Worm (Caenorhabditis elegans): ENCODE data around the gene Y41E3.7.

DNA sequence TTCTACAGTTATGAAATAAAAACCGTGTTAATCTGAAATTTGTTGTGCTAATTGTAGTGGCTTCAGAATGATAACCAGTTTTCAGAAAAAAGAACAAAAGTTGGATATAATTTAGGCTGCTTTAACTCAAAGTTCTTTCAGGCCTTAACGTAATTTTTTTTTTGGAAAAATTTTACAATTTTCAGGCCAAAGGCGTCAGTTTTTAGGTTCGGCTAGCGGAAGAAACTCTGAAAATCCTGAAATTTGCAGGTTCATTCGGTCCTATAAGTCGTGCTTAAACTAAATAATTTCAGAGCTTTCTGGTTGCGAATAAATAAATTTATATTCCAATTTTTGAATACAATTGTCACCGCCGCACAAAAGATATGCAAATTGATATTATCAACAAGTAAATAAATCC lies 5.6 kb upstream of the Y41E3.7 start:
- TF ChIP-seq him-1 (tag; optimal IDR thresholded peaks at IDR 0.05), result no peak
- no peak for TF ChIP-seq dao-5 (tag; optimal IDR thresholded peaks at IDR 0.05)
- no peak for TF ChIP-seq W03F9.2 (tag; optimal IDR thresholded peaks at IDR 0.05)

Measured in whole organism, L4/young adult.